Fruit fly (Drosophila melanogaster): ENCODE measurements around the gene GstD6.

The GstD6 gene

dm6 chr3R:12379249-12379648, 2.3 kb downstream of the GstD6 start:
- peak; percentile 9 for TF ChIP-seq grn (GFP tag; optimal IDR thresholded peaks at IDR 0.05)
- peak; percentile 79 for TF ChIP-seq exex (tag; optimal IDR thresholded peaks at IDR 0.05)
- TF ChIP-seq sug (tag; optimal IDR thresholded peaks at IDR 0.05), result peak; percentile 23
- TF ChIP-seq mirr (GFP tag; optimal IDR thresholded peaks at IDR 0.05), result peak; percentile 50
- TF ChIP-seq fd3F (GFP tag; optimal IDR thresholded peaks at IDR 0.05), result no peak

DNA sequence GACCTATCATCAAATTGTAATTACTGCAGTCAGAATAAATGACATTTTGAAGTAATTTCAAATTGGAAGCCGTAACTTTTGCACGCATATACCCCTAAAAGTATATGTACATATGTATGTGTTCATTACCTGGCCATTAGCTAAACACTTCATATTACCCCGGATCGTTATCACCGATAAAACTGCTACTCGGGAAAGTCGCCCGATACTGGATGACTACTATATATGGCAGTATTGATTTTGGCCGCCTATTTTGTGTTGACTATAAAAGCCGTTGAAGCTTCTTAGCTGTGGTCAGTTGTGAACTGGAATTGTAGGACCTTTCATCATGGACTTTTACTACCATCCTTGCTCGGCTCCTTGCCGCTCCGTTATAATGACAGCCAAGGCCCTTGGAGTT, 2.8 kb downstream of the GstD6 start, which contains the start of gene GstD8:
Gene GstD8 (plus strand): TSS at position 301 of the 400 bp plus-strand sequence.
- no peak for TF ChIP-seq Pdp1 (GFP tag; optimal IDR thresholded peaks at IDR 0.05)
- peak; percentile 56 for TF ChIP-seq zen (tag; optimal IDR thresholded peaks at IDR 0.05)
- TF ChIP-seq kni (GFP tag; optimal IDR thresholded peaks at IDR 0.05), result no peak

dm6 chr3R:12381130-12381700, 4.3 kb downstream of the GstD6 start:
- TF ChIP-seq CG17829 (tag; optimal IDR thresholded peaks at IDR 0.05), result no peak
- peak; percentile 55 for TF ChIP-seq Drgx (GFP tag; IDR thresholded peaks at IDR 0.05)
- TF ChIP-seq Doc3 (GFP tag; IDR thresholded peaks at IDR 0.05; ENCODE audit: partially characterized antibody), result no peak
- no peak for TF ChIP-seq CG3726 (GFP tag; IDR thresholded peaks at IDR 0.05)
- TF ChIP-seq psq (GFP tag; optimal IDR thresholded peaks at IDR 0.05), result no peak
- TF ChIP-seq CG18476 (GFP tag; optimal IDR thresholded peaks at IDR 0.05), result peak; percentile 79
- no peak for TF ChIP-seq lab (GFP tag; optimal IDR thresholded peaks at IDR 0.05)
- no peak for TF ChIP-seq CG4328 (GFP tag; optimal IDR thresholded peaks at IDR 0.05)
- no peak for TF ChIP-seq CG7372 (GFP tag; IDR thresholded peaks at IDR 0.05)

DNA sequence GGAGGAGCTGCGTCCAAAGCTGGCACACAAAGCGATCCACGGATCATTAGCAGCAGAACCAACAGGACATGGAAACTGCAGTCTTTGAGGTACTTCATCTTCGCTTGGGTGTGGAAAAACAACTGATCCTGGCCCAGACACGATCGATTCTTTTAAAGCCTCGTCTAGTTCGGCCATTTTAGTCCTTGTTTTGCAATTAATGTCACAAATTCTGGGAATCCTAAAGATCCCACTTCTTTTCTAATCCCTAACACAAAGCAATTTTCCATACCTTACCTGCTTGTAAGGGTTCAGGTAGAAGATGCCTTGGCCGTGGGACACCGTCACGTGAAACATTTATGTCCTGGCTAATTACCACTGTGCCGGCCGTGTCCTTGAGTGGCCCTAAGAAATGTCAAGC, 5.6 kb downstream of the GstD6 start, which contains the start of gene CG10035:
Gene CG10035 (minus strand): TSS at position 129 of the 400 bp plus-strand sequence.
- no peak for TF ChIP-seq CG3838 (GFP tag; optimal IDR thresholded peaks at IDR 0.05)
- TF ChIP-seq CG15479 (GFP tag; optimal IDR thresholded peaks at IDR 0.05), result peak; percentile 20
- peak; percentile 55 for TF ChIP-seq D (optimal IDR thresholded peaks at IDR 0.05)
- TF ChIP-seq D (GFP tag; optimal IDR thresholded peaks at IDR 0.05), result no peak
- TF ChIP-seq zen (tag; optimal IDR thresholded peaks at IDR 0.05), result peak; percentile 98
- peak; percentile 12 for TF ChIP-seq pros (GFP tag; optimal IDR thresholded peaks at IDR 0.05)

DNA sequence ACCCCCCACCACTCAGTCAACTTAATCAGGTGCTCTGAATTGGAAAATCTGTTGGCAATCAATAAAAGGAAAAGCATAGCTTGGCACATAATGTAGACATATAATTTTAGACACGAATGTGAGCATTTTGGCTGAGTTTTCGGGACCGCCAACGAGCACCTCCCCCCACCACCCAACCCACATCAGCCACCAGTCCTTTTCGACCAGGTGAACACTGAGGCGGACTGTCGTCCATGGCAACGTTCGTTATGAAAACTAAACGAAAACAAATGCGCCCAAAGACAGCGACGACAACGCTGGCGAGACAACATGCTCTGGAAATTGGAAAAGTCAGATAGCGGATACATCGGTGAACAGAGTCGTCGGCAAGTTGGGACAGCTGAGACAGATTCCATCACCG, 6.1 kb downstream of the GstD6 start, which contains the start of gene GstD11:
Gene GstD11 (plus strand): TSS at position 301 of the 400 bp plus-strand sequence.
- TF ChIP-seq CG4854 (GFP tag; optimal IDR thresholded peaks at IDR 0.05) (no peak), CG5180 (GFP tag; optimal IDR thresholded peaks at IDR 0.05) (no peak), CG8089 (GFP tag; optimal IDR thresholded peaks at IDR 0.05) (no peak), CG2875 (GFP tag; optimal IDR thresholded peaks at IDR 0.05) (no peak), CG18262 (tag; optimal IDR thresholded peaks at IDR 0.05) (no peak), croc (GFP tag; conservative IDR thresholded peaks at IDR 0.05) (no peak), CG13287 (GFP tag; IDR thresholded peaks at IDR 0.05; ENCODE audit: partially characterized antibody) (no peak), inv (GFP tag; IDR thresholded peaks at IDR 0.05; ENCODE audit: partially characterized antibody) (no peak), Abd-B (GFP tag; optimal IDR thresholded peaks at IDR 0.05) (no peak), lov (optimal IDR thresholded peaks at IDR 0.05) (no peak), lov (GFP tag; IDR thresholded peaks at IDR 0.05) (no peak), CG1603 (tag; optimal IDR thresholded peaks at IDR 0.05) (no peak), CG8388 (GFP tag; optimal IDR thresholded peaks at IDR 0.05) (no peak), CG6654 (GFP tag; optimal IDR thresholded peaks at IDR 0.05) (no peak), br (optimal IDR thresholded peaks at IDR 0.05) (no peak), CG9437 (GFP tag; optimal IDR thresholded peaks at IDR 0.05) (no peak), D19A (tag; optimal IDR thresholded peaks at IDR 0.05) (no peak), ase (GFP tag; IDR thresholded peaks at IDR 0.05) (no peak)
